Fruit fly (Drosophila melanogaster): ENCODE data around the gene CG33111.

DNA sequence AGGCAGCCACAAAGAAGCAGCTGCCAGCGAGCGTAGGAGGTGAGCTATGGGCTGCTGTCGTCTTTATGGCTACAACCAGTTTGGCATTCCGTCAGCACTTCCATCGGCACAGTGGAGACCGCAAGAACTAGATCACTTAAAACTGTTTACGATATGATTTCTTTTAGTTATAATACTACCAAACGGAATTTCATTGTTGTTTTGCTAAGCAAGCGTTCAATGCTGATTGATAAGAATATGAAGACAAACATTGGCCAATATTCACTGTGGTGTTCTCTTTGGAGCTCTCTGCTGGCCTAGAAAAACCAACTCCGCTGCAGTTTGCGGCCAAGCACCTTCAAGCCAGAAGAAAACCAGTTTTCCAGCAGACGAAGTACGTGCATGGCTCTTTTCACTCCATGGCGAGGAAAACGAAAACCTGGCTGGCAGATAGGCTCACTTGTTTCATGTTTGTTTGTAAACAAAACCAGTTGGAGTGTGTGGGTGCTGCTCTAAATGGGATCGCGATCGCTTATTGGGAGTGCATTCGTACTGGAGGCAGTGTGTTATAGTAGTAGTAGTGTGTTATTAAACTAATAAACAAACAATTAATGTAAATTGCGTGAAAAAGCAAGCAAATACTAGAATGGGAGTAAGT, 1.4 kb downstream of the CG33111 start:
- no peak for TF ChIP-seq CG33017 (tag; optimal IDR thresholded peaks at IDR 0.05)
- no peak for TF ChIP-seq ovo (GFP tag; optimal IDR thresholded peaks at IDR 0.05)
- no peak for TF ChIP-seq CG5204 (GFP tag; optimal IDR thresholded peaks at IDR 0.05)
- TF ChIP-seq CG12768 (GFP tag; optimal IDR thresholded peaks at IDR 0.05), result no peak
- TF ChIP-seq tj (GFP tag; optimal IDR thresholded peaks at IDR 0.05), result peak; percentile 78
- TF ChIP-seq CG14711 (tag; optimal IDR thresholded peaks at IDR 0.05), result no peak
- peak; percentile 31 for TF ChIP-seq bab1 (GFP tag; optimal IDR thresholded peaks at IDR 0.05)

Measured in whole organism, adult.